Worm (Caenorhabditis elegans): ENCODE measurements around the gene pha-4.

pha-4 gene

DNA sequence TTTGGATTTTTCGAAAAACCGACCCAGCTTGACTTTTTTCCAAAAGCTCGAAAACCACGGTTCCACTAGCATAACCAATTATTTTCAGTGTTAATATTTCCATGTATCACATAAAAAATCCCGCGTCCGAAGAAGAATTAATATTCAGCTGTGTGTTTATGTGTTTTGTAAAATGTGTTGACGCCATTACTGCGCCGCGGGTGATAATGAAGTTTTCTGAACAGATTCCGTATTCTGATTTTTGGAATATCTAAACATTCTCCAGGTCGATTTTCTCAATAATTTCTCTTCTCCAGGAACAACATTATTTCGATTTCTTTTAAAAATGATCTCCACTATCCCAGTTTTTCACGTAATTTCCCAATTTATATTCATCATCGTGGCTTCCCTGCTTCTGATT, 18.2 kb upstream of the pha-4 start, which contains the start of gene srxa-6:
srxa-6 (plus strand) TSS at position 301 of the 400 bp plus-strand sequence.
- no peak for TF ChIP-seq zip-2 (tag; optimal IDR thresholded peaks at IDR 0.05)
- TF ChIP-seq dmd-9 (GFP tag; IDR thresholded peaks at IDR 0.05) = no peak
- TF ChIP-seq nhr-11 (tag; optimal IDR thresholded peaks at IDR 0.05) = no peak
- TF ChIP-seq duxl-1 (tag; optimal IDR thresholded peaks at IDR 0.05; ENCODE audit: poor library complexity) = no peak
- no peak for TF ChIP-seq nhr-42 (GFP tag; IDR thresholded peaks at IDR 0.05)
- TF ChIP-seq mdt-29 (GFP tag; IDR thresholded peaks at IDR 0.05) = no peak
- no peak for TF ChIP-seq lim-7 (GFP tag; IDR thresholded peaks at IDR 0.05)
- no peak for TF ChIP-seq tra-1 (GFP tag; IDR thresholded peaks at IDR 0.05)
- TF ChIP-seq sdz-12 (GFP tag; optimal IDR thresholded peaks at IDR 0.05) = no peak
- no peak for TF ChIP-seq ama-1 (optimal IDR thresholded peaks at IDR 0.05)
- TF ChIP-seq snpc-4 (tag; optimal IDR thresholded peaks at IDR 0.05) = no peak

- peak; percentile 88 for TF ChIP-seq ces-1 (GFP tag; optimal IDR thresholded peaks at IDR 0.05)
- no peak for TF ChIP-seq lim-7 (GFP tag; IDR thresholded peaks at IDR 0.05)
- 0 out of 2 replicates have a peak, but pooled peaks have one; percentile 18 for TF ChIP-seq ctbp-1 (GFP tag; IDR thresholded peaks at IDR 0.05)
- TF ChIP-seq ZK337.2 (GFP tag; IDR thresholded peaks at IDR 0.05) = no peak
- TF ChIP-seq ceh-82 (tag; optimal IDR thresholded peaks at IDR 0.05) = no peak
- peak; percentile 68 for TF ChIP-seq fkh-10 (GFP tag; optimal IDR thresholded peaks at IDR 0.05)
- no peak for TF ChIP-seq madf-9 (GFP tag; conservative IDR thresholded peaks at IDR 0.05)
- no peak for TF ChIP-seq F10B5.3 (tag; optimal IDR thresholded peaks at IDR 0.05)
Measured at ce11 chrV:20739387-20739786, 13.5 kb upstream of the pha-4 start.

ce11 chrV:20744290-20744837, 8.5 kb upstream of the pha-4 start, which contains the start of gene dnj-25:
dnj-25 (minus strand) TSS chrV:20744346.
- TF ChIP-seq nhr-48 (tag; optimal IDR thresholded peaks at IDR 0.05) (no peak), lin-29 (GFP tag; IDR thresholded peaks at IDR 0.05) (no peak), lin-15B (tag; optimal IDR thresholded peaks at IDR 0.05) (no peak), lin-38 (GFP tag; IDR thresholded peaks at IDR 0.05) (peak; percentile 77), mes-2 (tag; optimal IDR thresholded peaks at IDR 0.05; ENCODE audit: poor library complexity, severe bottlenecking) (peak; percentile 21), ZK337.2 (GFP tag; IDR thresholded peaks at IDR 0.05) (no peak), hmg-1.1 (GFP tag; IDR thresholded peaks at IDR 0.05) (0 out of 2 replicates have a peak, but pooled peaks have one; percentile 13)

- TF ChIP-seq lim-7 (GFP tag; IDR thresholded peaks at IDR 0.05) = no peak
- no peak for TF ChIP-seq dve-1 (tag; optimal IDR thresholded peaks at IDR 0.05; ENCODE audit: insufficient read depth)
- no peak for TF ChIP-seq gei-8 (GFP tag; optimal IDR thresholded peaks at IDR 0.05)
- TF ChIP-seq lin-38 (GFP tag; IDR thresholded peaks at IDR 0.05) = no peak
- TF ChIP-seq mep-1 (tag; optimal IDR thresholded peaks at IDR 0.05) = no peak
- TF ChIP-seq Y5F2A.4 (GFP tag; optimal IDR thresholded peaks at IDR 0.05) = no peak
- TF ChIP-seq pha-4 (GFP tag; IDR thresholded peaks at IDR 0.05) = no peak
- peak; percentile 88 for TF ChIP-seq pha-4 (tag; optimal IDR thresholded peaks at IDR 0.05)
- peak; percentile 9 for TF ChIP-seq nhr-6 (tag; optimal IDR thresholded peaks at IDR 0.05)
- TF ChIP-seq nhr-28 (tag; optimal IDR thresholded peaks at IDR 0.05) = no peak
- no peak for TF ChIP-seq Y105C5A.15 (GFP tag; IDR thresholded peaks at IDR 0.05)
- TF ChIP-seq fkh-10 (GFP tag; optimal IDR thresholded peaks at IDR 0.05) = no peak
- no peak for TF ChIP-seq ZK337.2 (GFP tag; IDR thresholded peaks at IDR 0.05)
- no peak for TF ChIP-seq D1046.2 (GFP tag; IDR thresholded peaks at IDR 0.05)
- no peak for TF ChIP-seq T26A8.4 (GFP tag; IDR thresholded peaks at IDR 0.05)
- TF ChIP-seq nhr-111 (GFP tag; optimal IDR thresholded peaks at IDR 0.05) = no peak
- TF ChIP-seq tra-1 (GFP tag; IDR thresholded peaks at IDR 0.05) = no peak
- no peak for TF ChIP-seq cey-2 (tag; optimal IDR thresholded peaks at IDR 0.05; ENCODE audit: borderline replicate concordance, insufficient read depth)
- no peak for TF ChIP-seq tag-97 (GFP tag; IDR thresholded peaks at IDR 0.05)
Measured at ce11 chrV:20745278-20745677, 7.6 kb upstream of the pha-4 start.
